Fruit fly (Drosophila melanogaster) whole organism, wandering third instar larva: ENCODE data around the gene CG9628.
A peak's percentile ranks its signal among the peaks of the same experiment; 100 is the strongest.

Experiments
- Abd-B ChIP-seq: fragments of >200 bp; optimal IDR thresholded peaks from 2 replicates; lab custom pipeline; 2017; ENCODE audit warnings: missing biosample characterization, missing genetic modification characterization
- CG32264 ChIP-seq: fragments of 200-800 bp; sonication (Bioruptor generic); optimal IDR thresholded peaks from 2 replicates; lab custom pipeline; 2016; ENCODE audit warnings: missing biosample characterization, missing genetic modification characterization
- CG9705 ChIP-seq: fragments of 200-800 bp; sonication (Bioruptor generic); optimal IDR thresholded peaks from 2 replicates; lab custom pipeline; 2018; ENCODE audit warnings: missing biosample characterization, mild to moderate bottlenecking, missing genetic modification characterization
- CrebA ChIP-seq: fragments of 200-800 bp; sonication (Bioruptor generic); optimal IDR thresholded peaks from 2 replicates; lab custom pipeline; 2016; ENCODE audit warnings: missing biosample characterization, mild to moderate bottlenecking, missing genetic modification characterization, borderline replicate concordance
- Dfd ChIP-seq: fragments of >200 bp; optimal IDR thresholded peaks from 2 replicates; lab custom pipeline; 2017; ENCODE audit warnings: missing biosample characterization, missing genetic modification characterization
- Dif ChIP-seq: fragments of 200-275, 200-300 bp; sonication (Bioruptor generic); optimal IDR thresholded peaks from 2 replicates; lab custom pipeline; 2018; ENCODE audit warnings: missing biosample characterization, missing genetic modification characterization; ENCODE audit not compliant: partially characterized antibody
- GATAd ChIP-seq: sonication (Bioruptor generic); optimal IDR thresholded peaks from 2 replicates; lab custom pipeline; 2016; ENCODE audit warnings: missing biosample characterization, missing genetic modification characterization
- HLH106 ChIP-seq: fragments of 200-800 bp; optimal IDR thresholded peaks from 3 replicates; lab custom pipeline; 2019; ENCODE audit warnings: missing biosample characterization, mild to moderate bottlenecking, missing genetic modification characterization, moderate library complexity
- Hnf4 ChIP-seq: fragments of 200-800 bp; sonication (Bioruptor generic); optimal IDR thresholded peaks from 2 replicates; lab custom pipeline; 2016; ENCODE audit warnings: missing biosample characterization, mild to moderate bottlenecking, missing genetic modification characterization
- Hr78 ChIP-seq: fragments of >200 bp; optimal IDR thresholded peaks from 2 replicates; lab custom pipeline; 2017; ENCODE audit warnings: missing biosample characterization, missing genetic modification characterization
- Hr83 ChIP-seq: fragments of 200-300 bp; sonication (Bioruptor generic); optimal IDR thresholded peaks from 2 replicates; lab custom pipeline; 2016; ENCODE audit warnings: missing biosample characterization, mild to moderate bottlenecking, missing genetic modification characterization, moderate library complexity; ENCODE audit not compliant: poor library complexity, severe bottlenecking
- Jra ChIP-seq: sonication (Bioruptor generic); optimal IDR thresholded peaks from 2 replicates; lab custom pipeline; 2016; ENCODE audit warnings: missing biosample characterization, missing genetic modification characterization
- Mio ChIP-seq: sonication (Bioruptor generic); optimal IDR thresholded peaks from 2 replicates; lab custom pipeline; 2016; ENCODE audit warnings: missing biosample characterization, missing genetic modification characterization
- Myc ChIP-seq: fragments of >200 bp; optimal IDR thresholded peaks from 2 replicates; lab custom pipeline; 2017
- N ChIP-seq: fragments of >200 bp; optimal IDR thresholded peaks from 2 replicates; lab custom pipeline; 2018; ENCODE audit warnings: missing biosample characterization, missing external identifiers, missing genetic modification characterization
- OdsH ChIP-seq: fragments of 200-800 bp; sonication (Bioruptor generic); optimal IDR thresholded peaks from 2 replicates; lab custom pipeline; 2016; ENCODE audit warnings: missing biosample characterization, mild to moderate bottlenecking, missing genetic modification characterization
- Rel ChIP-seq, 2 experiments: fragments of 200-800 bp; sonication (Bioruptor generic) in 1 of 2; optimal IDR thresholded peaks; 2 replicates in 1 of 2; 3 replicates in 1 of 2; lab custom pipeline; 2016 to 2019; ENCODE audit warnings: mild to moderate bottlenecking in 2 of 2, missing biosample characterization in 2 of 2, missing genetic modification characterization in 2 of 2, moderate library complexity in 1 of 2
- Sp1 ChIP-seq: fragments of 200-800 bp; sonication (Bioruptor generic); optimal IDR thresholded peaks from 3 replicates; lab custom pipeline; 2019; ENCODE audit warnings: missing biosample characterization, mild to moderate bottlenecking, missing genetic modification characterization, moderate library complexity
- Vsx2 ChIP-seq: fragments of 200-300, 225-300 bp; sonication (Bioruptor generic); optimal IDR thresholded peaks from 2 replicates; lab custom pipeline; 2018; ENCODE audit warnings: missing biosample characterization, missing genetic modification characterization; ENCODE audit not compliant: partially characterized antibody
- br ChIP-seq: fragments of 200-800 bp; sonication (Bioruptor generic); optimal IDR thresholded peaks from 2 replicates; lab custom pipeline; 2016; ENCODE audit warnings: missing biosample characterization, missing genetic modification characterization
- brk ChIP-seq: fragments of 200-800 bp; sonication (Bioruptor generic); optimal IDR thresholded peaks from 2 replicates; lab custom pipeline; 2016; ENCODE audit warnings: missing biosample characterization, mild to moderate bottlenecking, missing genetic modification characterization
- dl ChIP-seq, 2 experiments: fragments of 175-275, 200-275 bp in 1 of 2; fragments of 200-275 bp in 1 of 2; sonication (Bioruptor generic); optimal IDR thresholded peaks; lab custom pipeline; 2018; ENCODE audit warnings: mild to moderate bottlenecking in 2 of 2, missing biosample characterization in 2 of 2, missing genetic modification characterization in 2 of 2, moderate library complexity in 2 of 2; ENCODE audit not compliant: partially characterized antibody in 2 of 2, insufficient read depth in 1 of 2
- dmrt93B ChIP-seq: fragments of 200-800 bp; sonication (Bioruptor generic); optimal IDR thresholded peaks from 2 replicates; lab custom pipeline; 2018; ENCODE audit warnings: missing biosample characterization, mild to moderate bottlenecking, missing genetic modification characterization
- dsf ChIP-seq: sonication (Bioruptor generic); optimal IDR thresholded peaks from 2 replicates; lab custom pipeline; 2016; ENCODE audit warnings: missing biosample characterization, missing genetic modification characterization, borderline replicate concordance
- ey ChIP-seq: fragments of 200-800 bp; sonication (Bioruptor generic); optimal IDR thresholded peaks from 2 replicates; lab custom pipeline; 2016; ENCODE audit warnings: missing biosample characterization, missing genetic modification characterization
- foxo ChIP-seq, 2 experiments: fragments of 200-800 bp; sonication (Bioruptor generic); optimal IDR thresholded peaks; 2 replicates in 1 of 2; 3 replicates in 1 of 2; lab custom pipeline; 2016 to 2017; ENCODE audit warnings: missing biosample characterization in 2 of 2, missing genetic modification characterization in 2 of 2
- fru ChIP-seq: fragments of 200-800 bp; sonication (Bioruptor generic); optimal IDR thresholded peaks from 3 replicates; lab custom pipeline; 2016; ENCODE audit warnings: missing biosample characterization, mild to moderate bottlenecking, missing genetic modification characterization
- h ChIP-seq: fragments of 200-800 bp; sonication (Bioruptor generic); optimal IDR thresholded peaks from 3 replicates; lab custom pipeline; 2016; ENCODE audit warnings: missing biosample characterization, mild to moderate bottlenecking, missing genetic modification characterization
- jim ChIP-seq: fragments of 175-275, 200-325 bp; sonication (Bioruptor generic); optimal IDR thresholded peaks from 2 replicates; lab custom pipeline; 2016; ENCODE audit warnings: missing biosample characterization, mild to moderate bottlenecking, missing genetic modification characterization
- lola ChIP-seq: fragments of >200 bp; optimal IDR thresholded peaks from 2 replicates; lab custom pipeline; 2017; ENCODE audit warnings: missing biosample characterization, missing genetic modification characterization
- pan ChIP-seq: fragments of >200 bp; optimal IDR thresholded peaks from 2 replicates; lab custom pipeline; 2017
- psq ChIP-seq: fragments of 200-800 bp; sonication (Bioruptor generic); optimal IDR thresholded peaks from 3 replicates; lab custom pipeline; 2017; ENCODE audit warnings: missing biosample characterization, mild to moderate bottlenecking, missing genetic modification characterization, moderate library complexity
- rgr ChIP-seq: fragments of 200-800 bp; sonication (Bioruptor generic); optimal IDR thresholded peaks from 3 replicates; lab custom pipeline; 2016; ENCODE audit warnings: missing biosample characterization, mild to moderate bottlenecking, missing genetic modification characterization
- sage ChIP-seq: fragments of 200-800 bp; sonication (Bioruptor generic); optimal IDR thresholded peaks from 2 replicates; lab custom pipeline; 2016; ENCODE audit warnings: missing biosample characterization, mild to moderate bottlenecking, missing genetic modification characterization
- sv ChIP-seq: fragments of 200-800 bp; sonication (Bioruptor generic); optimal IDR thresholded peaks from 3 replicates; lab custom pipeline; 2016; ENCODE audit warnings: missing biosample characterization, missing genetic modification characterization
- tai ChIP-seq: sonication (Bioruptor generic); optimal IDR thresholded peaks from 2 replicates; lab custom pipeline; 2016; ENCODE audit warnings: missing biosample characterization, missing genetic modification characterization
- usp ChIP-seq: fragments of >200 bp; optimal IDR thresholded peaks from 2 replicates; lab custom pipeline; 2017; ENCODE audit warnings: missing biosample characterization, missing genetic modification characterization
- woc ChIP-seq: sonication (Bioruptor generic); optimal IDR thresholded peaks from 2 replicates; lab custom pipeline; 2016; ENCODE audit warnings: missing biosample characterization, mild to moderate bottlenecking, missing genetic modification characterization

The CG9628 gene

DNA sequence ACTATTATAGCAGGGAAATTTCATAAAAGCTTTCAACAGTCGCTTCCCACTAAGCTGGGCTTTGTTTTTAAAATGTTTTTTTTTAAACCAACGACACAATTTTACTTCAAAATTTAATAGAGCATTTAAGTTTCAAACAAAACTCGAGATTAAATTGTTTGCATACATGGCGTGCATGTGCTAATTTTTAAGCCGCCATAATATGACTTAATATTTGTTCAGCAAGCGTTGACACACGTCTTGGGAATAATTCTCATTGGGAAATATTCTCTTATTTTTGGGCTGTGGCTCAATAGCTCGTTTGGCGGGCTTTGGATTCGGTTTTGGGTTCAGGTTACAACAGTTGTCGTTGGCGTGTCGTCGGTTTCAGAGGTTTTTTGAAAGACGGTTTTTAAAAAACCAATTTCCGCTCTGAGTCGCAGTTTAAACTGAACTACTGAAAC is at the start of gene CG9628:
TSS of gene CG9628 (plus strand) at position 340 of the 443 bp plus-strand sequence.
- peak; percentile 1 for TF ChIP-seq Hnf4 (GFP tag; lab: Kevin White, UChicago)
- no peak for TF ChIP-seq rgr
- no peak for TF ChIP-seq sage (GFP tag; lab: Kevin White, UChicago)
- no peak for TF ChIP-seq psq (GFP tag; lab: Kevin White, UChicago)
- TF ChIP-seq Dfd (GFP tag; lab: Kevin White, UChicago) = no peak
- TF ChIP-seq CG32264 (GFP tag; lab: Kevin White, UChicago) = peak; percentile 26
- TF ChIP-seq Hr83 (GFP tag; lab: Kevin White, UChicago) = peak; percentile 54
- TF ChIP-seq foxo (GFP tag; optimal IDR thresholded peaks at IDR 0.05; lab: Kevin White, UChicago) = peak in 1 of 2 experiments; percentile 24
- TF ChIP-seq Sp1 (GFP tag; lab: Kevin White, UChicago) = no peak
- TF ChIP-seq tai = no peak
- TF ChIP-seq, all 38 proteins: peak for 4

DNA sequence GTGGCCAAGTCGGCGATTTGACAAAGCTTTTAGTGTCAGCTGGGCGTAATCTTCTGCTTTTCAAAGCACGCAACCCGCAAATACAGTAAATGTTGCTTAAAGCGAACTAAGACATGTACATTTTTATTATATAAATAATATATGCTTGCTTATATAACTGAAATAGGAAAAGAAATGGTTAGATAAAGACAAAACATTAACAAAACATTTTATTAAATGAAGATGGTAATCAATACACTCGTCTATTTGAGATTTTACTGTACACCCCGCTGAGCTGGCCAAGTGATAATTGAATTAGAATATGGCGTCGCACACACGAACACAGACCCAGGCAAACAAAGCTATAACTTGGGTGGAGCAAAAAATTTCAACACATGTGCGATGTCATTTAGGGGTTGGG is 47.9 kb upstream of the CG9628 start:
- TF ChIP-seq foxo (GFP tag; optimal IDR thresholded peaks at IDR 0.05; lab: Kevin White, UChicago) (no peak), tai (no peak), h (GFP tag; lab: Kevin White, UChicago) (no peak)

DNA sequence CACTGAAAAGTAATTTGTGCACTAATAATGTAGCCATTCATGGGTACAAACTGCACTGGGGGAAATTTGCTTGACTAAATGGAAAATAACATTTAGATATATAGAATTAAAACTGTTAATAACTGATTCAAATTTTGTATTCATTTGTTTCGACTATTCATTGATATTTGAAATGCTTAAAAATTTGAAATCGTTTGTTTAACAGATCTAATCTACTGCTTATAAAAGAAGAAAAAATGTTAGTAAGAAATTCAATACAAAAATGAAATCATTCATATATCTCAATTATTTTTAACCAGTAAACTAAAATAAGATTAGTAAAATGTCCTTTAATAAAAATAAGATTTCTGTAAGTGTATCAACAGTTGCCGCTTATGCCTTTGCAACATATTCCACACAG is 46.6 kb upstream of the CG9628 start:
- TF ChIP-seq CrebA (GFP tag; lab: Kevin White, UChicago) (no peak), CG9705 (GFP tag; lab: Kevin White, UChicago) (no peak), tai (no peak), brk (no peak), lola (GFP tag; lab: Kevin White, UChicago) (no peak), sv (GFP tag; lab: Kevin White, UChicago) (no peak), foxo (GFP tag; optimal IDR thresholded peaks at IDR 0.05; lab: Kevin White, UChicago) (no peak), Sp1 (GFP tag; lab: Kevin White, UChicago) (no peak), h (GFP tag; lab: Kevin White, UChicago) (no peak), sage (GFP tag; lab: Kevin White, UChicago) (no peak), GATAd (GFP tag; lab: Kevin White, UChicago) (no peak), Rel (GFP tag; optimal IDR thresholded peaks at IDR 0.05; lab: Kevin White, UChicago) (no peak), Rel (tag; optimal IDR thresholded peaks at IDR 0.05; lab: Kevin White, UChicago) (no peak), Hnf4 (GFP tag; lab: Kevin White, UChicago) (no peak), CG32264 (GFP tag; lab: Kevin White, UChicago) (no peak), Vsx2 (GFP tag; lab: Kevin White, UChicago) (no peak), usp (no peak), N (GFP tag; lab: Kevin White, UChicago) (no peak)
- TF ChIP-seq, all 38 proteins: peak for 0

DNA sequence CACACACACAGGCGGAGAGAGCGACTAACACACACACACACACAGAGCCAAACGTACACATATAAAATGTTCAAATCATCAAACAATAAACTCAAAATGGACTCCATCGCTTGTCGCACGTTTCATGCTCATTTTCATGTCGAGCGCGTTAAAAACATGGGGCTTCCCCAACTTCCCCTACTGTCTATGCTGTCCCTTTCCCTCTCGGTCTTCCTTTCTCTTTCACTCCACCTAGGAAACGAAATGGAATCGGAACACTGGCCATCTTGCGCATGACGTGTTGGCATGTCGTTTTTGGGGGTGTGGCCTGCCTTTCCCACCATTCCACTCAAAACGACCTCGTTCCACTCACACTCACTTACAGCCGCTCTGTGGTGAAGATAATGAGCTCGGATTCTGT is 43.7 kb upstream of the CG9628 start:
- TF ChIP-seq sage (GFP tag; lab: Kevin White, UChicago) (no peak), Dif (GFP tag; lab: Kevin White, UChicago) (peak; percentile 85), ey (GFP tag; lab: Kevin White, UChicago) (no peak), woc (GFP tag; lab: Kevin White, UChicago) (no peak), Vsx2 (GFP tag; lab: Kevin White, UChicago) (peak; percentile 13), usp (no peak), pan (lab: Kevin White, UChicago) (no peak), Dfd (GFP tag; lab: Kevin White, UChicago) (no peak), lola (GFP tag; lab: Kevin White, UChicago) (no peak), GATAd (GFP tag; lab: Kevin White, UChicago) (no peak), CG32264 (GFP tag; lab: Kevin White, UChicago) (no peak), Myc (lab: Kevin White, UChicago) (no peak), Hr83 (GFP tag; lab: Kevin White, UChicago) (no peak), N (GFP tag; lab: Kevin White, UChicago) (no peak), psq (GFP tag; lab: Kevin White, UChicago) (no peak), jim (no peak), Sp1 (GFP tag; lab: Kevin White, UChicago) (no peak), br (GFP tag; lab: Kevin White, UChicago) (no peak), Mio (GFP tag; lab: Kevin White, UChicago) (no peak), dsf (GFP tag; lab: Kevin White, UChicago) (no peak), Jra (GFP tag; lab: Kevin White, UChicago) (no peak), CG9705 (GFP tag; lab: Kevin White, UChicago) (peak; percentile 1), OdsH (GFP tag; lab: Kevin White, UChicago) (no peak), tai (no peak), dl (GFP tag; optimal IDR thresholded peaks at IDR 0.05; lab: Kevin White, UChicago; ENCODE audit: insufficient read depth in 1 of 2, partially characterized antibody in 2 of 2) (peak in 1 of 2 experiments; percentile 54), fru (GFP tag; lab: Kevin White, UChicago) (no peak), brk (no peak), dmrt93B (GFP tag; lab: Kevin White, UChicago) (no peak), Abd-B (GFP tag; lab: Kevin White, UChicago) (no peak), foxo (GFP tag; optimal IDR thresholded peaks at IDR 0.05; lab: Kevin White, UChicago) (no peak), HLH106 (tag; lab: Kevin White, UChicago) (no peak), sv (GFP tag; lab: Kevin White, UChicago) (no peak), rgr (no peak), Rel (GFP tag; optimal IDR thresholded peaks at IDR 0.05; lab: Kevin White, UChicago) (no peak), Rel (tag; optimal IDR thresholded peaks at IDR 0.05; lab: Kevin White, UChicago) (peak; percentile 97), Hnf4 (GFP tag; lab: Kevin White, UChicago) (no peak), h (GFP tag; lab: Kevin White, UChicago) (no peak), CrebA (GFP tag; lab: Kevin White, UChicago) (no peak), Hr78 (no peak)
- TF ChIP-seq, all 38 proteins: peak for 5
